Fruit fly (Drosophila melanogaster): ENCODE results near the gene CG12170.

CG12170 gene

dm6 chr3R:5682921-5683748 is 46.1 kb downstream of the CG12170 start (continued):
- TF ChIP-seq CG17568 (GFP tag; optimal IDR thresholded peaks at IDR 0.05) (no peak), NC2α (GFP tag; optimal IDR thresholded peaks at IDR 0.05) (no peak), jigr1 (GFP tag; IDR thresholded peaks at IDR 0.05) (no peak), Atf3 (GFP tag; optimal IDR thresholded peaks at IDR 0.05) (peak; percentile 29), cas (GFP tag; IDR thresholded peaks at IDR 0.05) (no peak), Six4 (GFP tag; optimal IDR thresholded peaks at IDR 0.05) (no peak), lab (GFP tag; optimal IDR thresholded peaks at IDR 0.05) (no peak), Bgb (GFP tag; IDR thresholded peaks at IDR 0.05; ENCODE audit: partially characterized antibody) (no peak), CG9215 (GFP tag; IDR thresholded peaks at IDR 0.05) (no peak), CG12155 (GFP tag; optimal IDR thresholded peaks at IDR 0.05) (peak; percentile 27), lmd (GFP tag; IDR thresholded peaks at IDR 0.05) (peak; percentile 54), Dip3 (GFP tag; optimal IDR thresholded peaks at IDR 0.05) (no peak), CG5245 (GFP tag; optimal IDR thresholded peaks at IDR 0.05) (peak; percentile 56), CG7556 (GFP tag; optimal IDR thresholded peaks at IDR 0.05) (peak; percentile 58), sens (GFP tag) (peak; percentile 93), hb (GFP tag; IDR thresholded peaks at IDR 0.05; ENCODE audit: partially characterized antibody) (no peak), CG34224 (GFP tag; IDR thresholded peaks at IDR 0.05; ENCODE audit: partially characterized antibody) (no peak), CG8765 (GFP tag; IDR thresholded peaks at IDR 0.05) (no peak), Poxn (GFP tag; IDR thresholded peaks at IDR 0.05) (no peak), Dek (tag; optimal IDR thresholded peaks at IDR 0.05) (peak; percentile 18), CG11723 (GFP tag; optimal IDR thresholded peaks at IDR 0.05) (peak; percentile 49), salm (tag; optimal IDR thresholded peaks at IDR 0.05) (peak; percentile 71), ind (GFP tag; optimal IDR thresholded peaks at IDR 0.05) (peak; percentile 36), CG12659 (GFP tag; optimal IDR thresholded peaks at IDR 0.05) (no peak), CG33213 (GFP tag; optimal IDR thresholded peaks at IDR 0.05) (no peak), inv (GFP tag; IDR thresholded peaks at IDR 0.05; ENCODE audit: partially characterized antibody) (no peak), zfh1 (GFP tag; IDR thresholded peaks at IDR 0.05) (peak; percentile 76), Nf-YA (GFP tag; IDR thresholded peaks at IDR 0.05) (no peak), CG7839 (tag; optimal IDR thresholded peaks at IDR 0.05) (no peak), gsb-n (tag; optimal IDR thresholded peaks at IDR 0.05) (peak; percentile 77), gro (GFP tag; optimal IDR thresholded peaks at IDR 0.05) (no peak), HmgZ (tag; optimal IDR thresholded peaks at IDR 0.05) (no peak), hth (optimal IDR thresholded peaks at IDR 0.05) (no peak), Tbp (GFP tag; optimal IDR thresholded peaks at IDR 0.05) (no peak), Hmr (GFP tag; optimal IDR thresholded peaks at IDR 0.05) (no peak), slbo (GFP tag; IDR thresholded peaks at IDR 0.05) (no peak), CG30431 (GFP tag; optimal IDR thresholded peaks at IDR 0.05) (no peak), br (optimal IDR thresholded peaks at IDR 0.05) (no peak), CG18476 (GFP tag; optimal IDR thresholded peaks at IDR 0.05) (peak; percentile 24), CG4820 (GFP tag; optimal IDR thresholded peaks at IDR 0.05) (peak; percentile 44), CG2116 (GFP tag; optimal IDR thresholded peaks at IDR 0.05) (peak; percentile 14), Hsf (GFP tag; optimal IDR thresholded peaks at IDR 0.05) (peak; percentile 59), Hr78 (GFP tag; optimal IDR thresholded peaks at IDR 0.05) (peak in 1 of 2 experiments; percentile 27), BEAF-32 (GFP tag; optimal IDR thresholded peaks at IDR 0.05) (no peak), HmgD (GFP tag; optimal IDR thresholded peaks at IDR 0.05) (no peak), prd (optimal IDR thresholded peaks at IDR 0.05) (no peak), prd (GFP tag; IDR thresholded peaks at IDR 0.05) (peak; percentile 50; the same call in 2 of the 3 replicates), sim (GFP tag; IDR thresholded peaks at IDR 0.05) (no peak), pfk (GFP tag; optimal IDR thresholded peaks at IDR 0.05) (no peak), chif (GFP tag; optimal IDR thresholded peaks at IDR 0.05) (peak; percentile 13 to 60)
